Fruit fly (Drosophila melanogaster) whole organism, embryonic: Measurements from ENCODE around the gene CG5180.

ENCODE experiments used
- ATbp ChIP-seq: fragments of 200-800 bp; sonication (Bioruptor generic); optimal IDR thresholded peaks from 2 replicates; lab custom pipeline; 2017; ENCODE audit warnings: missing biosample characterization, mild to moderate bottlenecking, missing genetic modification characterization, missing genetic modification reagents
- Atf3 ChIP-seq: fragments of 200-800 bp; sonication (Bioruptor generic); optimal IDR thresholded peaks from 3 replicates; lab custom pipeline; 2016; ENCODE audit warnings: missing biosample characterization, missing genetic modification characterization
- Atf6 ChIP-seq: fragments of 200-800 bp; sonication (Bioruptor generic); IDR thresholded peaks from 2 replicates; pipeline ENCODE4 v1.3.6; 2022; ENCODE audit warnings: missing biosample characterization, missing genetic modification characterization
- B-H1 ChIP-seq: fragments of 200-800 bp; sonication (Bioruptor generic); IDR thresholded peaks from 3 replicates; pipeline ENCODE4 v1.3.6; 2022; ENCODE audit warnings: missing biosample characterization, missing genetic modification characterization
- CG10274 ChIP-seq: fragments of 200-800 bp; sonication (Bioruptor generic); optimal IDR thresholded peaks from 3 replicates; lab custom pipeline; 2017; ENCODE audit warnings: missing biosample characterization, mild to moderate bottlenecking, missing genetic modification characterization
- CG10366 ChIP-seq: fragments of 200-800 bp; sonication (Bioruptor generic); IDR thresholded peaks from 2 replicates; pipeline ENCODE4 v1.3.6; 2022; ENCODE audit warnings: missing biosample characterization, missing genetic modification characterization
- CG10959 ChIP-seq: fragments of 200-800 bp; sonication (Bioruptor generic); IDR thresholded peaks from 2 replicates; pipeline ENCODE4 v1.3.6; 2022; ENCODE audit warnings: missing biosample characterization, missing genetic modification characterization
- CG12071 ChIP-seq: fragments of 200-800 bp; sonication (Bioruptor generic); optimal IDR thresholded peaks from 3 replicates; lab custom pipeline; 2018; ENCODE audit warnings: missing biosample characterization, mild to moderate bottlenecking, missing genetic modification characterization
- CG12219 ChIP-seq: fragments of 200-800 bp; sonication (Bioruptor generic); optimal IDR thresholded peaks from 3 replicates; lab custom pipeline; 2018; ENCODE audit warnings: missing biosample characterization, mild to moderate bottlenecking, missing genetic modification characterization
- CG1233 ChIP-seq: fragments of 200-800 bp; sonication (Bioruptor generic); optimal IDR thresholded peaks from 4 replicates; lab custom pipeline; 2018; ENCODE audit warnings: missing biosample characterization, mild to moderate bottlenecking, missing genetic modification characterization
- CG12769 ChIP-seq: fragments of 200-800 bp; sonication (Bioruptor generic); optimal IDR thresholded peaks from 2 replicates; lab custom pipeline; 2019; ENCODE audit warnings: missing biosample characterization, mild to moderate bottlenecking, missing genetic modification characterization, moderate library complexity
- CG14441 ChIP-seq: fragments of 200-800 bp; sonication (Bioruptor generic); IDR thresholded peaks from 2 replicates; pipeline ENCODE4 v1.3.6; 2022; ENCODE audit warnings: missing biosample characterization, missing genetic modification characterization
- CG14860 ChIP-seq: fragments of 200-800 bp; sonication (Bioruptor generic); IDR thresholded peaks from 3 replicates; pipeline ENCODE4 v1.3.6; 2022; ENCODE audit warnings: missing biosample characterization, missing genetic modification characterization; ENCODE audit not compliant: partially characterized antibody
- CG15073 ChIP-seq: fragments of 200-800 bp; sonication (Bioruptor generic); optimal IDR thresholded peaks from 2 replicates; lab custom pipeline; 2016; ENCODE audit warnings: missing biosample characterization, missing genetic modification characterization
- CG15269 ChIP-seq: fragments of 200-800 bp; sonication (Bioruptor generic); optimal IDR thresholded peaks from 2 replicates; lab custom pipeline; 2018; ENCODE audit warnings: missing biosample characterization, mild to moderate bottlenecking, missing genetic modification characterization, moderate library complexity
- CG15696 ChIP-seq: fragments of 200-800 bp; sonication (Bioruptor generic); optimal IDR thresholded peaks from 2 replicates; lab custom pipeline; 2019; ENCODE audit warnings: missing biosample characterization, mild to moderate bottlenecking, missing genetic modification characterization, moderate library complexity
- CG17612 ChIP-seq: fragments of 200-800 bp; sonication (Bioruptor generic); IDR thresholded peaks from 2 replicates; pipeline ENCODE4 v1.3.6; 2022; ENCODE audit warnings: missing biosample characterization, missing genetic modification characterization
- CG2712 ChIP-seq: fragments of 200-800 bp; optimal IDR thresholded peaks from 3 replicates; lab custom pipeline; 2019; ENCODE audit warnings: missing biosample characterization, mild to moderate bottlenecking, missing genetic modification characterization, moderate library complexity
- CG31441 ChIP-seq: fragments of 200-800 bp; sonication (Bioruptor generic); IDR thresholded peaks from 2 replicates; pipeline ENCODE4 v1.3.6; 2022; ENCODE audit warnings: missing biosample characterization, missing genetic modification characterization
- CG3281 ChIP-seq: fragments of 200-800 bp; sonication (Bioruptor generic); optimal IDR thresholded peaks from 3 replicates; lab custom pipeline; 2017; ENCODE audit warnings: missing biosample characterization, mild to moderate bottlenecking, missing genetic modification characterization
- CG4282 ChIP-seq: fragments of 200-800 bp; sonication (Bioruptor generic); optimal IDR thresholded peaks from 2 replicates; lab custom pipeline; 2016; ENCODE audit warnings: missing biosample characterization, missing genetic modification characterization
- CG4854 ChIP-seq: fragments of 200-800 bp; sonication (Bioruptor generic); optimal IDR thresholded peaks from 2 replicates; lab custom pipeline; 2016; ENCODE audit warnings: missing biosample characterization, missing genetic modification characterization, inconsistent platforms
- CG8359 ChIP-seq: fragments of 200-800 bp; sonication (Bioruptor generic); optimal IDR thresholded peaks from 2 replicates; lab custom pipeline; 2017; ENCODE audit warnings: missing biosample characterization, mild to moderate bottlenecking, missing genetic modification characterization, borderline replicate concordance
- CG9215 ChIP-seq: fragments of 200-800 bp; sonication (Bioruptor generic); IDR thresholded peaks from 2 replicates; pipeline ENCODE4 v1.3.6; 2022; ENCODE audit warnings: missing biosample characterization, missing genetic modification characterization
- D19A ChIP-seq: fragments of 200-800 bp; optimal IDR thresholded peaks from 3 replicates; lab custom pipeline; 2019; ENCODE audit warnings: missing biosample characterization, mild to moderate bottlenecking, missing genetic modification characterization, moderate library complexity
- Dip2 ChIP-seq: fragments of 200-800 bp; sonication (Bioruptor generic); IDR thresholded peaks from 2 replicates; pipeline ENCODE4 v1.3.6; 2022; ENCODE audit warnings: missing biosample characterization, missing genetic modification characterization
- Dref ChIP-seq: fragments of 200-800 bp; sonication (Bioruptor generic); IDR thresholded peaks from 2 replicates; pipeline ENCODE4 v1.3.6; 2022; ENCODE audit warnings: missing biosample characterization, missing genetic modification characterization
- ERR ChIP-seq: fragments of 200-800 bp; sonication (Bioruptor generic); optimal IDR thresholded peaks from 2 replicates; lab custom pipeline; 2016; ENCODE audit warnings: missing biosample characterization, missing genetic modification characterization
- Fer1 ChIP-seq: fragments of 200-800 bp; sonication (Bioruptor generic); optimal IDR thresholded peaks from 2 replicates; lab custom pipeline; 2017; ENCODE audit warnings: missing biosample characterization, mild to moderate bottlenecking, missing genetic modification characterization
- HLH54F ChIP-seq: fragments of 200-800 bp; sonication (Bioruptor generic); optimal IDR thresholded peaks from 3 replicates; lab custom pipeline; 2016; ENCODE audit warnings: missing biosample characterization, missing genetic modification characterization
- Hey ChIP-seq: fragments of 200-800 bp; sonication (Bioruptor generic); optimal IDR thresholded peaks from 3 replicates; lab custom pipeline; 2018; ENCODE audit warnings: missing biosample characterization, mild to moderate bottlenecking, missing genetic modification characterization
- Hmx ChIP-seq: fragments of 200-800 bp; sonication (Bioruptor generic); optimal IDR thresholded peaks from 2 replicates; lab custom pipeline; 2016; ENCODE audit warnings: missing biosample characterization, missing genetic modification characterization
- Pdp1 ChIP-seq, 2 experiments: fragments of 200-800 bp; sonication (Bioruptor generic); optimal IDR thresholded peaks; 3 replicates each; lab custom pipeline; 2016; ENCODE audit warnings: missing biosample characterization in 2 of 2, missing genetic modification characterization in 2 of 2, mild to moderate bottlenecking in 1 of 2, moderate library complexity in 1 of 2
- Ravus ChIP-seq: fragments of 200-800 bp; sonication (Bioruptor generic); IDR thresholded peaks from 2 replicates; pipeline ENCODE4 v1.3.6; 2022; ENCODE audit warnings: missing biosample characterization, missing genetic modification characterization
- Rfx ChIP-seq: fragments of 200-800 bp; sonication (Bioruptor generic); IDR thresholded peaks from 2 replicates; pipeline ENCODE4 v1.3.6; 2022; ENCODE audit warnings: missing biosample characterization, missing genetic modification characterization
- Sox100B ChIP-seq: fragments of 200-800 bp; sonication (Bioruptor generic); optimal IDR thresholded peaks from 3 replicates; lab custom pipeline; 2018; ENCODE audit warnings: missing biosample characterization, mild to moderate bottlenecking, missing genetic modification characterization
- Sox102F ChIP-seq: fragments of 200-800 bp; sonication (Bioruptor generic); optimal IDR thresholded peaks from 2 replicates; lab custom pipeline; 2018; ENCODE audit warnings: missing biosample characterization, mild to moderate bottlenecking, missing genetic modification characterization, moderate library complexity
- Sry-β ChIP-seq: fragments of 200-800 bp; sonication (Bioruptor generic); optimal IDR thresholded peaks from 2 replicates; lab custom pipeline; 2018; ENCODE audit warnings: missing biosample characterization, mild to moderate bottlenecking, missing genetic modification characterization, moderate library complexity
- da ChIP-seq: fragments of 200-800 bp; sonication (Bioruptor generic); optimal IDR thresholded peaks from 2 replicates; lab custom pipeline; 2016; ENCODE audit warnings: missing biosample characterization, missing genetic modification characterization
- fd3F ChIP-seq: fragments of 200-800 bp; sonication (Bioruptor generic); optimal IDR thresholded peaks from 2 replicates; lab custom pipeline; 2018; ENCODE audit warnings: missing biosample characterization, mild to moderate bottlenecking, missing genetic modification characterization, moderate library complexity
- fu2 ChIP-seq: fragments of 200-800 bp; sonication (Bioruptor generic); optimal IDR thresholded peaks from 2 replicates; lab custom pipeline; 2016; ENCODE audit warnings: missing biosample characterization, missing genetic modification characterization
- gro ChIP-seq: fragments of 200-800 bp; sonication (Bioruptor generic); optimal IDR thresholded peaks from 2 replicates; lab custom pipeline; 2016; ENCODE audit warnings: missing biosample characterization, missing genetic modification characterization
- jing ChIP-seq: fragments of 200-800 bp; sonication (Bioruptor generic); optimal IDR thresholded peaks from 2 replicates; lab custom pipeline; 2018; ENCODE audit warnings: missing biosample characterization, mild to moderate bottlenecking, missing genetic modification characterization
- knrl ChIP-seq: fragments of 200-800 bp; sonication (Bioruptor generic); IDR thresholded peaks from 3 replicates; pipeline ENCODE4 v1.3.6; 2022; ENCODE audit warnings: missing biosample characterization, missing genetic modification characterization; ENCODE audit not compliant: partially characterized antibody
- lbe ChIP-seq: fragments of 200-800 bp; sonication (Bioruptor generic); optimal IDR thresholded peaks from 2 replicates; lab custom pipeline; 2016; ENCODE audit warnings: missing biosample characterization, mild to moderate bottlenecking, missing genetic modification characterization
- pum ChIP-seq: fragments of 200-800 bp; sonication (Bioruptor generic); optimal IDR thresholded peaks from 2 replicates; lab custom pipeline; 2016; ENCODE audit warnings: missing biosample characterization, missing genetic modification characterization
- sd ChIP-seq: fragments of 200-800 bp; sonication (Bioruptor generic); optimal IDR thresholded peaks from 3 replicates; lab custom pipeline; 2018; ENCODE audit warnings: missing biosample characterization, mild to moderate bottlenecking, missing genetic modification characterization, moderate library complexity
- sug ChIP-seq: fragments of 200-800 bp; optimal IDR thresholded peaks from 2 replicates; lab custom pipeline; 2019; ENCODE audit warnings: missing biosample characterization, mild to moderate bottlenecking, missing genetic modification characterization, moderate library complexity
- trem ChIP-seq: fragments of 200-800 bp; optimal IDR thresholded peaks from 3 replicates; lab custom pipeline; 2019; ENCODE audit warnings: missing biosample characterization, mild to moderate bottlenecking, missing genetic modification characterization, moderate library complexity
- z ChIP-seq: fragments of 200-800 bp; sonication (Bioruptor generic); IDR thresholded peaks from 3 replicates; pipeline ENCODE4 v1.3.6; 2022; ENCODE audit warnings: missing biosample characterization, missing genetic modification characterization
- zen ChIP-seq: fragments of 200-800 bp; sonication (Bioruptor generic); optimal IDR thresholded peaks from 3 replicates; lab custom pipeline; 2018; ENCODE audit warnings: missing biosample characterization, mild to moderate bottlenecking, missing genetic modification characterization, moderate library complexity

CG5180 gene

dm6 chr3R:20588480-20588785, 30.7 kb downstream of the CG5180 start, which contains the start of gene Srp72 (continued):
- no peak for TF ChIP-seq da (GFP tag; lab: Kevin White, UChicago)
- no peak for TF ChIP-seq CG10274 (GFP tag; lab: Kevin White, UChicago)
- TF ChIP-seq Sox100B (GFP tag; lab: Kevin White, UChicago), result no peak
- TF ChIP-seq CG4854 (GFP tag; lab: Kevin White, UChicago), result no peak
- no peak for TF ChIP-seq Sry-β
- TF ChIP-seq CG9215 (GFP tag; lab: Robert Waterston, UW), result peak; percentile 43; the same call in 1 of the 2 replicates
- TF ChIP-seq HLH54F (GFP tag; lab: Kevin White, UChicago), result peak; percentile 2
- no peak for TF ChIP-seq fu2 (GFP tag; lab: Kevin White, UChicago)
- no peak for TF ChIP-seq z (GFP tag; lab: Robert Waterston, UW)
- TF ChIP-seq ERR (GFP tag; lab: Kevin White, UChicago), result no peak
- no peak for TF ChIP-seq CG15073 (GFP tag; lab: Kevin White, UChicago)
- TF ChIP-seq CG12769, result no peak
- peak; percentile 26 for TF ChIP-seq CG1233 (GFP tag; lab: Kevin White, UChicago)
- TF ChIP-seq CG15269 (tag; lab: Kevin White, UChicago), result no peak
- no peak for TF ChIP-seq knrl (GFP tag; lab: Robert Waterston, UW)
- peak; percentile 25; the same call in 2 of the 3 replicates for TF ChIP-seq B-H1 (GFP tag; lab: Robert Waterston, UW)
- no peak for TF ChIP-seq CG14860 (GFP tag; lab: Robert Waterston, UW)
- peak in 1 of 2 experiments; percentile 2 for TF ChIP-seq Pdp1 (GFP tag; optimal IDR thresholded peaks at IDR 0.05; lab: Kevin White, UChicago)
- peak; percentile 80 for TF ChIP-seq zen (tag; lab: Kevin White, UChicago)
- TF ChIP-seq CG17612 (GFP tag; lab: Robert Waterston, UW), result no peak
- TF ChIP-seq CG12071 (GFP tag; lab: Kevin White, UChicago), result no peak
- TF ChIP-seq fd3F (GFP tag; lab: Kevin White, UChicago), result no peak
- TF ChIP-seq Atf6 (GFP tag; lab: Robert Waterston, UW), result peak; percentile 47; the same call in 1 of the 2 replicates
- TF ChIP-seq pum, result no peak
- TF ChIP-seq Hey (tag; lab: Kevin White, UChicago), result no peak
- TF ChIP-seq CG4282 (GFP tag; lab: Kevin White, UChicago), result no peak
- no peak for TF ChIP-seq lbe (GFP tag; lab: Kevin White, UChicago)
- TF ChIP-seq CG8359 (GFP tag; lab: Kevin White, UChicago), result no peak
- TF ChIP-seq Fer1 (GFP tag; lab: Kevin White, UChicago), result peak; percentile 18
- no peak for TF ChIP-seq Dref (GFP tag; lab: Robert Waterston, UW)
- 0 out of 2 replicates have a peak, but pooled peaks have one; percentile 21 for TF ChIP-seq CG31441 (GFP tag; lab: Robert Waterston, UW)
- peak; percentile 33 for TF ChIP-seq sd
- TF ChIP-seq sug (tag; lab: Kevin White, UChicago), result peak; percentile 40
- no peak for TF ChIP-seq ATbp (GFP tag; lab: Kevin White, UChicago)
- no peak for TF ChIP-seq Ravus (GFP tag; lab: Robert Waterston, UW)
- peak; percentile 41 for TF ChIP-seq Sox102F (GFP tag; lab: Kevin White, UChicago)
- no peak for TF ChIP-seq Hmx (GFP tag; lab: Kevin White, UChicago)
- no peak for TF ChIP-seq Dip2
- peak; percentile 51; the same call in 1 of the 2 replicates for TF ChIP-seq Rfx (GFP tag; lab: Robert Waterston, UW)
- no peak for TF ChIP-seq gro (GFP tag; lab: Kevin White, UChicago)
- TF ChIP-seq CG10959 (GFP tag; lab: Robert Waterston, UW), result no peak
- TF ChIP-seq CG14441 (GFP tag; lab: Robert Waterston, UW), result peak; percentile 47; the same call in 1 of the 2 replicates
- no peak for TF ChIP-seq CG12219 (GFP tag; lab: Kevin White, UChicago)
- TF ChIP-seq jing, result no peak
- TF ChIP-seq CG15696 (tag; lab: Kevin White, UChicago), result peak; percentile 30
- TF ChIP-seq CG10366, result peak; percentile 23; the same call in 1 of the 2 replicates
- peak; percentile 42 for TF ChIP-seq CG3281 (GFP tag; lab: Kevin White, UChicago)
- peak; percentile 86 for TF ChIP-seq trem (tag; lab: Kevin White, UChicago)
- TF ChIP-seq D19A (tag; lab: Kevin White, UChicago), result peak; percentile 20
- peak; percentile 65 for TF ChIP-seq CG2712
- no peak for TF ChIP-seq Atf3
